Fruit fly (Drosophila melanogaster) whole organism, prepupa: ENCODE measurements around the gene CG2698.

Experiments
- CG16779 ChIP-seq: fragments of 200-800 bp; sonication (Bioruptor generic); optimal IDR thresholded peaks from 3 replicates; lab custom pipeline; 2017; ENCODE audit warnings: missing biosample characterization, mild to moderate bottlenecking, missing genetic modification characterization
- CG31627 ChIP-seq: fragments of 200-800 bp; sonication (Bioruptor generic); optimal IDR thresholded peaks from 3 replicates; lab custom pipeline; 2016; ENCODE audit warnings: missing biosample characterization, missing genetic modification characterization
- CG8632 ChIP-seq: fragments of 200-800 bp; sonication (Bioruptor generic); optimal IDR thresholded peaks from 3 replicates; lab custom pipeline; 2016; ENCODE audit warnings: missing biosample characterization, missing genetic modification characterization
- Hr39 ChIP-seq: fragments of 200-800 bp; sonication (Bioruptor generic); optimal IDR thresholded peaks from 2 replicates; lab custom pipeline; 2016; ENCODE audit warnings: missing biosample characterization, missing genetic modification characterization
- Lpt ChIP-seq: fragments of 200-800 bp; sonication (Bioruptor generic); optimal IDR thresholded peaks from 3 replicates; lab custom pipeline; 2016; ENCODE audit warnings: missing biosample characterization, missing genetic modification characterization
- OdsH ChIP-seq: fragments of 200-800 bp; sonication (Bioruptor generic); optimal IDR thresholded peaks from 3 replicates; lab custom pipeline; 2016; ENCODE audit warnings: missing biosample characterization, missing genetic modification characterization
- cyc ChIP-seq: fragments of 200-800 bp; sonication (Bioruptor generic); optimal IDR thresholded peaks from 3 replicates; lab custom pipeline; 2016; ENCODE audit warnings: missing biosample characterization, missing genetic modification characterization
- esn ChIP-seq: fragments of 200-800 bp; sonication (Bioruptor generic); optimal IDR thresholded peaks from 2 replicates; lab custom pipeline; 2016; ENCODE audit warnings: missing biosample characterization, mild to moderate bottlenecking, missing genetic modification characterization, moderate library complexity

DNA sequence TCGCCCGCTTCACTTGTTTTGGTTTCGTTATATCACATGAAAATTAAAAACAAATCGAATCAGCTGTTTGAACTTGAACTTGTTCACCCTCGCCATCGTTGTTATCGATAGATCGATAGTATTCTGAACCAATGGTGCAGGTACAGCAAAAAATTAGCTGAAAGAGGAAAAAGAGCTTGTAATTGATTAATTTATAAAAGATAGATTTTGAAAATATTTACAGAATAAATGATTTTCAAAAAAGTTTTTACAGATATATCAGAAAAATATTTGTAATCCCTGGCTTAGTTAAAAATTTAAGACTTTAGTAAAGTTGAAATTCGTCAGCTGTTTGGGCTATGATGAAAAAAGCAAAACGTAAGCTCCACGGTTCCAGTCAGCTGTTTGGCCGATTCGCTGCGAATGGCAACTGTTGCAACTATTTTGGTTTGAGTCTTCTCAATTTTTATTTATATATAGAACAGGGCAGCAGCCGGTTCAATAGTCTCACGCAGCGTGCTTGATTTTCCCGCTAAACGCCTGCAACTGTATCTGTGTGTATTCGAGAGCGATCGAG is 31.6 kb downstream of the CG2698 start, which contains the start of the genes CG11035 and unc-45:
- TF ChIP-seq esn: peak; percentile 43
- TF ChIP-seq cyc (GFP tag; lab: Kevin White, UChicago): peak; percentile 28
- TF ChIP-seq OdsH (GFP tag; lab: Kevin White, UChicago): peak; percentile 6
- no peak for TF ChIP-seq CG8632 (GFP tag; lab: Kevin White, UChicago)
- TF ChIP-seq Lpt: no peak
- TF ChIP-seq CG31627 (GFP tag; lab: Kevin White, UChicago): peak; percentile 8
- TF ChIP-seq Hr39 (GFP tag; lab: Kevin White, UChicago): no peak
- no peak for TF ChIP-seq CG16779
